Fruit fly (Drosophila melanogaster): ENCODE results near the gene CG10969.

CG10969 gene

dm6 chr3L:12735707-12736106, 45.2 kb downstream of the CG10969 start:
- peak in 1 of 2 experiments; percentile 92 for TF ChIP-seq Eip74EF (GFP tag; optimal IDR thresholded peaks at IDR 0.05)
- no peak for TF ChIP-seq CG6683 (GFP tag; optimal IDR thresholded peaks at IDR 0.05)

DNA sequence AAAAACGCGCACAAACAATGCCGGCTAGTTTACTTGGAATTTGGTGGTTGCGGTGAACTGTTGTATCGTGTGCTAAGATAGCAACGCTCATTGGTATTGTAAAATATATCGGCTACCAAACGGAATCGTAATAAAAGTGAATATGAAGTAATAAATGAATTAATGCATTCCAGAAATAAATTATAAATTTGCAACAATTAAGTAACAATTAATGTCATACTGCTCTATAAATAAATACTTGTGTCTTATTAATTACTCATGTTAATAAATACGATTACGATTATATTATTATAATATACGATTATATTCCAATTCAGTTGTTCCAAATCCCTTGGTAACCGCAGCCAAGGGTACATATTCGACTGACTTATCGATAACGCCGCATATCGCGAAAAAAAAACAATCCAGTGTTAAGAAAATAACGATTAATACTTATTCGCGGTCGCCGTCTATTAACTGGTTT, 46.3 kb downstream of the CG10969 start, which contains the start of the genes SmD1 and Ptp69D:
Gene SmD1, minus strand, starts transcription at position 62 of the 463 bp plus-strand sequence.
Gene Ptp69D, plus strand, starts transcription at position 396 of the 463 bp plus-strand sequence.
- peak; percentile 35 for TF ChIP-seq Max (GFP tag; optimal IDR thresholded peaks at IDR 0.05)
- no peak for TF ChIP-seq gcm2 (GFP tag; optimal IDR thresholded peaks at IDR 0.05)
- TF ChIP-seq shn (GFP tag; optimal IDR thresholded peaks at IDR 0.05), result no peak
- TF ChIP-seq CG34224 (GFP tag; IDR thresholded peaks at IDR 0.05; ENCODE audit: partially characterized antibody), result peak; percentile 44; the same call in 2 of the 3 replicates
- peak; percentile 77 for TF ChIP-seq unc-4 (GFP tag; IDR thresholded peaks at IDR 0.05; ENCODE audit: partially characterized antibody)
- TF ChIP-seq hth (optimal IDR thresholded peaks at IDR 0.05), result no peak
- peak; percentile 62 for TF ChIP-seq bbx (GFP tag; IDR thresholded peaks at IDR 0.05; ENCODE audit: partially characterized antibody)
- no peak for TF ChIP-seq pum (GFP tag; optimal IDR thresholded peaks at IDR 0.05)
- no peak for TF ChIP-seq Ravus (GFP tag; IDR thresholded peaks at IDR 0.05)
- TF ChIP-seq CG15073 (GFP tag; optimal IDR thresholded peaks at IDR 0.05), result no peak
- TF ChIP-seq CG7271 (tag; optimal IDR thresholded peaks at IDR 0.05), result no peak
- TF ChIP-seq HLH54F (GFP tag; optimal IDR thresholded peaks at IDR 0.05), result no peak
- TF ChIP-seq CG11504 (tag; optimal IDR thresholded peaks at IDR 0.05), result no peak
- no peak for TF ChIP-seq cwo (GFP tag; optimal IDR thresholded peaks at IDR 0.05)
- no peak for TF ChIP-seq C15 (GFP tag; IDR thresholded peaks at IDR 0.05)
- TF ChIP-seq nerfin-1 (tag; optimal IDR thresholded peaks at IDR 0.05), result peak; percentile 15
- no peak for TF ChIP-seq CG18764 (GFP tag; optimal IDR thresholded peaks at IDR 0.05)
- TF ChIP-seq CG9876 (GFP tag; optimal IDR thresholded peaks at IDR 0.05), result no peak
- no peak for TF ChIP-seq kay (GFP tag; optimal IDR thresholded peaks at IDR 0.05)
- TF ChIP-seq CG4282 (GFP tag; optimal IDR thresholded peaks at IDR 0.05), result no peak
- TF ChIP-seq corto (GFP tag; optimal IDR thresholded peaks at IDR 0.05), result no peak
- no peak for TF ChIP-seq jumu (GFP tag; optimal IDR thresholded peaks at IDR 0.05)
- TF ChIP-seq jing (GFP tag; optimal IDR thresholded peaks at IDR 0.05), result no peak
- no peak for TF ChIP-seq CG16779 (GFP tag; IDR thresholded peaks at IDR 0.05)
- TF ChIP-seq phol (tag; optimal IDR thresholded peaks at IDR 0.05), result peak; percentile 60
- no peak for TF ChIP-seq CG11085 (GFP tag; IDR thresholded peaks at IDR 0.05)
- TF ChIP-seq CG13775 (GFP tag; optimal IDR thresholded peaks at IDR 0.05), result no peak
- TF ChIP-seq Atf3 (GFP tag; optimal IDR thresholded peaks at IDR 0.05), result no peak
- no peak for TF ChIP-seq CG11247 (GFP tag; IDR thresholded peaks at IDR 0.05)
- TF ChIP-seq NK7.1 (GFP tag; optimal IDR thresholded peaks at IDR 0.05), result no peak
- no peak for TF ChIP-seq Myb (GFP tag; optimal IDR thresholded peaks at IDR 0.05)
- TF ChIP-seq nerfin-2 (GFP tag; IDR thresholded peaks at IDR 0.05; ENCODE audit: partially characterized antibody), result peak; percentile 55
- TF ChIP-seq CG10267 (tag; optimal IDR thresholded peaks at IDR 0.05), result peak; percentile 81
- no peak for TF ChIP-seq Gsc (GFP tag; IDR thresholded peaks at IDR 0.05)
- TF ChIP-seq Hr39 (optimal IDR thresholded peaks at IDR 0.05), result no peak
- TF ChIP-seq CG2129 (GFP tag; IDR thresholded peaks at IDR 0.05; ENCODE audit: partially characterized antibody), result peak; percentile 54; the same call in 1 of the 2 replicates
- peak; percentile 83 for TF ChIP-seq CG2116 (GFP tag; optimal IDR thresholded peaks at IDR 0.05)
- peak; percentile 68 for TF ChIP-seq nmo (GFP tag; optimal IDR thresholded peaks at IDR 0.05)
- TF ChIP-seq CG10654 (GFP tag; optimal IDR thresholded peaks at IDR 0.05), result no peak
- TF ChIP-seq Hey (tag; optimal IDR thresholded peaks at IDR 0.05), result no peak
- TF ChIP-seq caup (GFP tag; optimal IDR thresholded peaks at IDR 0.05; ENCODE audit: severe bottlenecking), result no peak
- no peak for TF ChIP-seq CG12236 (GFP tag; optimal IDR thresholded peaks at IDR 0.05)
- no peak for TF ChIP-seq sim (GFP tag; IDR thresholded peaks at IDR 0.05)
- peak; percentile 88 for TF ChIP-seq Dll (GFP tag; IDR thresholded peaks at IDR 0.05; ENCODE audit: partially characterized antibody)
- TF ChIP-seq dpn (GFP tag; optimal IDR thresholded peaks at IDR 0.05), result no peak
- TF ChIP-seq CG12659 (GFP tag; optimal IDR thresholded peaks at IDR 0.05), result peak; percentile 87
- TF ChIP-seq CG9437 (GFP tag; optimal IDR thresholded peaks at IDR 0.05), result peak; percentile 17
